Worm (Caenorhabditis elegans) whole organism, L3 larva: Measurements from ENCODE around the gene C10C5.7.
A peak's percentile ranks its signal among the peaks of the same experiment; 100 is the strongest.

Experiments used
- R02D3.7 ChIP-seq: fragments of 150-350 bp; optimal IDR thresholded peaks from 2 replicates; lab custom pipeline; 2014; ENCODE audit warnings: missing biosample characterization, missing genetic modification characterization
- aly-2 ChIP-seq: fragments of 150-350 bp; optimal IDR thresholded peaks from 2 replicates; lab custom pipeline; 2014; ENCODE audit warnings: missing biosample characterization, missing genetic modification characterization
- ama-1 ChIP-seq: fragments of 150-350 bp; optimal IDR thresholded peaks from 2 replicates; lab custom pipeline; 2018
- ceh-16 ChIP-seq: sonication (generic microtip); optimal IDR thresholded peaks from 2 replicates; lab custom pipeline; 2017; ENCODE audit warnings: missing biosample characterization, missing genetic modification characterization
- ceh-28 ChIP-seq: fragments of 150-350 bp; optimal IDR thresholded peaks from 2 replicates; lab custom pipeline; 2014; ENCODE audit warnings: missing biosample characterization, missing genetic modification reagents, missing genetic modification characterization
- ceh-82 ChIP-seq: fragments of 150-350 bp; optimal IDR thresholded peaks from 2 replicates; lab custom pipeline; 2014; ENCODE audit warnings: missing biosample characterization, missing genetic modification characterization
- ceh-9 ChIP-seq: sonication (generic microtip); optimal IDR thresholded peaks from 2 replicates; lab custom pipeline; 2018; ENCODE audit warnings: missing biosample characterization, missing genetic modification characterization
- daf-12 ChIP-seq: fragments of 150-350 bp; optimal IDR thresholded peaks from 2 replicates; lab custom pipeline; 2014; ENCODE audit warnings: missing biosample characterization, missing genetic modification reagents, missing genetic modification characterization
- egl-27 ChIP-seq: sonication (generic microtip); optimal IDR thresholded peaks from 4 replicates; lab custom pipeline; 2017; ENCODE audit warnings: missing biosample characterization, missing genetic modification reagents, missing genetic modification characterization
- elt-3 ChIP-seq, 3 experiments: fragments of 150-350 bp in 1 of 3; sonication (generic microtip) in 2 of 3; optimal IDR thresholded peaks; 2 replicates in 2 of 3; 4 replicates in 1 of 3; lab custom pipeline; 2014 to 2017; ENCODE audit warnings: missing biosample characterization in 3 of 3, missing genetic modification characterization in 3 of 3
- fkh-10 ChIP-seq: sonication (generic microtip); optimal IDR thresholded peaks from 2 replicates; lab custom pipeline; 2017; ENCODE audit warnings: missing biosample characterization, missing genetic modification reagents, missing genetic modification characterization
- fkh-2 ChIP-seq: fragments of 150-350 bp; optimal IDR thresholded peaks from 2 replicates; lab custom pipeline; 2014; ENCODE audit warnings: missing biosample characterization, missing genetic modification reagents, missing genetic modification characterization
- fos-1 ChIP-seq: fragments of 150-350 bp; optimal IDR thresholded peaks from 2 replicates; lab custom pipeline; 2014; ENCODE audit warnings: missing biosample characterization, missing genetic modification characterization
- hmg-11 ChIP-seq: sonication (generic microtip); optimal IDR thresholded peaks from 2 replicates; lab custom pipeline; 2016; ENCODE audit warnings: missing genetic modification characterization, missing compliant biosample characterization
- lin-15B ChIP-seq: fragments of 150-350 bp; optimal IDR thresholded peaks from 2 replicates; lab custom pipeline; 2014; ENCODE audit warnings: missing biosample characterization, missing genetic modification characterization
- lsy-12 ChIP-seq: sonication (generic microtip); optimal IDR thresholded peaks from 2 replicates; lab custom pipeline; 2016; ENCODE audit warnings: mild to moderate bottlenecking, missing genetic modification characterization, missing compliant biosample characterization
- mdl-1 ChIP-seq: fragments of 150-350 bp; optimal IDR thresholded peaks from 2 replicates; lab custom pipeline; 2014; ENCODE audit warnings: missing biosample characterization, missing genetic modification characterization
- nfya-1 ChIP-seq: sonication (generic microtip); optimal IDR thresholded peaks from 2 replicates; lab custom pipeline; 2017; ENCODE audit warnings: missing genetic modification characterization, mild to moderate bottlenecking, missing compliant biosample characterization, antibody characterized with exemption, moderate library complexity; ENCODE audit not compliant: insufficient read depth
- nhr-12 ChIP-seq: fragments of 150-350 bp; optimal IDR thresholded peaks from 2 replicates; lab custom pipeline; 2014; ENCODE audit warnings: missing biosample characterization, missing genetic modification characterization
- nhr-237 ChIP-seq: fragments of 150-350 bp; optimal IDR thresholded peaks from 2 replicates; lab custom pipeline; 2014; ENCODE audit warnings: missing biosample characterization, missing genetic modification characterization
- nhr-25 ChIP-seq: sonication (generic microtip); optimal IDR thresholded peaks from 2 replicates; lab custom pipeline; 2017; ENCODE audit warnings: missing biosample characterization, missing genetic modification characterization
- nhr-28 ChIP-seq: fragments of 150-350 bp; optimal IDR thresholded peaks from 2 replicates; lab custom pipeline; 2014; ENCODE audit warnings: missing biosample characterization, missing genetic modification characterization
- nhr-43 ChIP-seq: sonication (generic microtip); optimal IDR thresholded peaks from 2 replicates; lab custom pipeline; 2016; ENCODE audit warnings: mild to moderate bottlenecking, missing genetic modification characterization, missing compliant biosample characterization; ENCODE audit not compliant: poor library complexity, severe bottlenecking
- nhr-67 ChIP-seq: fragments of 150-350 bp; optimal IDR thresholded peaks from 2 replicates; lab custom pipeline; 2014; ENCODE audit warnings: missing biosample characterization, missing genetic modification characterization
- nhr-76 ChIP-seq: fragments of 150-350 bp; sonication (generic microtip); optimal IDR thresholded peaks from 5 replicates; lab custom pipeline; 2014; ENCODE audit warnings: missing biosample characterization, missing genetic modification characterization
- nhr-77 ChIP-seq: fragments of 150-350 bp; optimal IDR thresholded peaks from 2 replicates; lab custom pipeline; 2014; ENCODE audit warnings: missing biosample characterization, missing genetic modification characterization
- pqm-1 ChIP-seq: fragments of 150-350 bp; optimal IDR thresholded peaks from 2 replicates; lab custom pipeline; 2017; ENCODE audit warnings: missing biosample characterization, missing genetic modification characterization, inconsistent platforms
- sea-2 ChIP-seq: fragments of 150-350 bp; sonication (generic microtip); optimal IDR thresholded peaks from 4 replicates; lab custom pipeline; 2014; ENCODE audit warnings: missing biosample characterization, missing genetic modification reagents, missing genetic modification characterization
- snpc-4 ChIP-seq: fragments of 150-350 bp; optimal IDR thresholded peaks from 2 replicates; lab custom pipeline; 2014; ENCODE audit warnings: missing biosample characterization, missing genetic modification characterization
- tbx-2 ChIP-seq: sonication (generic microtip); optimal IDR thresholded peaks from 2 replicates; lab custom pipeline; 2016; ENCODE audit warnings: mild to moderate bottlenecking, missing genetic modification characterization, missing compliant biosample characterization
- unc-39 ChIP-seq: sonication (generic microtip); optimal IDR thresholded peaks from 4 replicates; lab custom pipeline; 2017; ENCODE audit warnings: missing biosample characterization, missing genetic modification characterization
- unc-62 ChIP-seq: fragments of 150-350 bp; sonication (generic microtip); optimal IDR thresholded peaks from 4 replicates; lab custom pipeline; 2014; ENCODE audit warnings: missing biosample characterization, missing genetic modification reagents, missing genetic modification characterization
- zag-1 ChIP-seq: fragments of 150-350 bp; optimal IDR thresholded peaks from 2 replicates; lab custom pipeline; 2014; ENCODE audit warnings: missing biosample characterization, missing genetic modification characterization
- ztf-11 ChIP-seq: fragments of 150-350 bp; optimal IDR thresholded peaks from 2 replicates; lab custom pipeline; 2014; ENCODE audit warnings: missing biosample characterization, missing genetic modification characterization
- ztf-4 ChIP-seq: fragments of 150-350 bp; optimal IDR thresholded peaks from 2 replicates; lab custom pipeline; 2014; ENCODE audit warnings: missing biosample characterization, missing genetic modification characterization

The C10C5.7 gene

DNA sequence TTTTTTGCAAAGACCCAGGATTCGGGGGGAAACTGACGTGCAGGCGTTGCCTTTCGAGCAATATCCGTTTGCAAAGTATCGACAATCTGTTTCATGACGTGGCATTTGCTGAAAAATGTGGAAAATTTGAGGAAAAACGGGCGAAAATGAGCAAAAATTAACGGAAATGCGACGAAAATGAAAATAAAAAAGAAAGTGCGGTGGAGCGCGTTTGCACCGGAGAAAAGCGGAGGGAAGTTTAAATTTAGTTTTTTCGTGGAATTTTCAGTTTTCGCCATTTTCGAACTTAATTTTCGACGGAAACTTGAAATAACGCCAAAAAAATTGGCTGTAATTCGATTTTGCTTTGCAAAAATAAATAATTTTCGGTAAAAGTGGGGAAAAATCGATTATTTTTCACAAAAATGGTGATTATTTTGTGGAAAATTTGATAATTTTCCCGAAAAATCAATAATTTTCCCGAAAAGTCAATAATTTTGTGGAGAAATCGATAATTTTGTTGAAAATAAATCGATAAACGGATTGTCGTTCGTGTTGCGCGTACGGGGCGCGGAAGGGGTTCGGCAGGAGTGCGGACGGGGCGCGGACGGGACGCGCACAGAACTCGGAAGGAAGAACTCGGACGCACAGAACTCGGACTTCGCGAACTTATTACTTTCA lies 19.0 kb downstream of the C10C5.7 start:
- peak; percentile 67 for TF ChIP-seq ceh-28
- peak; percentile 16 for TF ChIP-seq lin-15B (tag; lab: Kevin White, UChicago)
- TF ChIP-seq sea-2 (GFP tag; lab: Kevin White, UChicago): no peak

DNA sequence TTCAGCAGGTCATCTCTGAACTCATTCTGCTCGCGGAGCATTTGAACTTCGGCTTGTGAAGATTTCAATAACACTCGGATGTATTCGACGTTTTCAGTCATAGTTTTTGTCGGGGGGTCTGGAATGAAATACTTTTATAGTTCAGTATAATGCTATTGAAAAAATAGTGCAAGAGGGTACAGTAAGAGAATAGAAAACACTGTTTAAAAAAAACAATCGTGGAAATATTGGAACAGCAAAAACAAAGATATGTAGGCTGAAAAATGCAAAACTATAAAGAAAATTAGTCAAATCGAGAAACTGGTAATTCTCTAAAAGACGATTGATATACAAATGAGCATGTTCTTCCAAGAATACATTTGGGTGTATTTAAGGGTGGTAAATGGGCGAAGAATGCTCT lies 23.1 kb downstream of the C10C5.7 start, which contains the start of gene F56D5.5:
F56D5.5 (minus strand) TSS at position 101 of the 400 bp plus-strand sequence.
- no peak for TF ChIP-seq nhr-25 (tag; lab: Kevin White, UChicago)
- no peak for TF ChIP-seq sea-2 (GFP tag; lab: Kevin White, UChicago)
- no peak for TF ChIP-seq zag-1
- no peak for TF ChIP-seq fkh-10
- TF ChIP-seq ztf-4: no peak
- no peak for TF ChIP-seq tbx-2 (tag; lab: Kevin White, UChicago)
- no peak for TF ChIP-seq nfya-1
- TF ChIP-seq R02D3.7 (tag; lab: Kevin White, UChicago): no peak
- no peak for TF ChIP-seq daf-12 (tag; lab: Kevin White, UChicago)
- TF ChIP-seq nhr-237 (tag; lab: Kevin White, UChicago): no peak
- no peak for TF ChIP-seq nhr-67 (tag; lab: Kevin White, UChicago)
- no peak for TF ChIP-seq unc-62 (GFP tag; lab: Kevin White, UChicago)
- TF ChIP-seq aly-2 (tag; lab: Kevin White, UChicago): no peak
- no peak for TF ChIP-seq unc-39 (tag; lab: Kevin White, UChicago)
- no peak for TF ChIP-seq egl-27 (tag; lab: Kevin White, UChicago)
- no peak for TF ChIP-seq nhr-77 (tag; lab: Kevin White, UChicago)

- no peak for TF ChIP-seq nhr-77 (tag; lab: Kevin White, UChicago)
- TF ChIP-seq R02D3.7 (tag; lab: Kevin White, UChicago): no peak
- no peak for TF ChIP-seq aly-2 (tag; lab: Kevin White, UChicago)
- no peak for TF ChIP-seq elt-3 (tag; optimal IDR thresholded peaks at IDR 0.05; lab: Kevin White, UChicago)
- TF ChIP-seq lsy-12 (tag; lab: Kevin White, UChicago): no peak
- no peak for TF ChIP-seq ztf-11 (tag; lab: Kevin White, UChicago)
- TF ChIP-seq ceh-16: no peak
- no peak for TF ChIP-seq ama-1 (lab: Kevin White, UChicago)
- no peak for TF ChIP-seq fos-1 (tag; lab: Kevin White, UChicago)
- TF ChIP-seq mdl-1 (tag; lab: Kevin White, UChicago): no peak
- TF ChIP-seq pqm-1: no peak
- no peak for TF ChIP-seq unc-39 (tag; lab: Kevin White, UChicago)
- TF ChIP-seq daf-12 (tag; lab: Kevin White, UChicago): no peak
- TF ChIP-seq nfya-1: no peak
- TF ChIP-seq fkh-10: no peak
- TF ChIP-seq nhr-43 (tag; lab: Kevin White, UChicago): no peak
- no peak for TF ChIP-seq hmg-11
- TF ChIP-seq nhr-28 (tag; lab: Kevin White, UChicago): no peak
Observed at ce11 chrIV:9422408-9422807, 37.5 kb downstream of the C10C5.7 start, which contains the start of gene F56D5.9. Gene F56D5.9, minus strand, starts transcription at chrIV:9422508.

ce11 chrIV:9423095-9423494 lies 38.2 kb downstream of the C10C5.7 start, which contains the start of gene srxa-2:
Gene srxa-2, plus strand, starts transcription at chrIV:9423395.
- TF ChIP-seq elt-3 (tag; optimal IDR thresholded peaks at IDR 0.05; lab: Kevin White, UChicago) (no peak), fos-1 (tag; lab: Kevin White, UChicago) (no peak), nhr-77 (tag; lab: Kevin White, UChicago) (no peak), fkh-2 (no peak), aly-2 (tag; lab: Kevin White, UChicago) (no peak), daf-12 (tag; lab: Kevin White, UChicago) (no peak), ceh-82 (no peak), ceh-9 (tag; lab: Kevin White, UChicago) (no peak), nhr-43 (tag; lab: Kevin White, UChicago) (no peak), fkh-10 (no peak), nhr-28 (tag; lab: Kevin White, UChicago) (no peak), egl-27 (tag; lab: Kevin White, UChicago) (no peak)

DNA sequence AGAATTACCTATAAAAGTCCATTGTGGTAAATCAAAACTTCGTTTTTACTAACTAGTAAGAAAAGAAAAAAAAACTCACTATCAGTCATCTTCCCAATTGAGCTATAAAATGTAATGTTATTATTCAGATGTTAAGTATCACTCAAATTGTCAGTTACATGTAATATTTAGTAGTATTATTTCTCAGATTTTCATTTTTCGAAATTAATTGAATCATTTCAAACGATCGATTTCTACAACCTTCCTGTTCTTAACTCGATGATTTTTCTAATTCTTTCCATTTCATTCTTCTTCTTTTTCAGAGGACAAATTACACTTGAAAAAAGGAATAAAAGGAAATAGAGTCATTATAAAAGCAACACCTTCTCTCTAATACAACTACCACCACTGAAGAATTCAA lies 43.0 kb downstream of the C10C5.7 start, which contains the start of gene F59B8.1:
F59B8.1 (plus strand) TSS at position 301 of the 400 bp plus-strand sequence.
- TF ChIP-seq ceh-82 (no peak), R02D3.7 (tag; lab: Kevin White, UChicago) (no peak), unc-62 (GFP tag; lab: Kevin White, UChicago) (no peak), snpc-4 (tag; lab: Kevin White, UChicago) (no peak), ztf-11 (tag; lab: Kevin White, UChicago) (no peak), nhr-43 (tag; lab: Kevin White, UChicago) (no peak), zag-1 (no peak), nhr-76 (no peak), nhr-12 (no peak), nhr-77 (tag; lab: Kevin White, UChicago) (no peak)
